Fruit fly (Drosophila melanogaster) whole organism, prepupa: Measurements from ENCODE around the gene CG32428.

ENCODE experiments used
- Blimp-1 ChIP-seq: fragments of 200-800 bp; sonication (Bioruptor generic); optimal IDR thresholded peaks from 3 replicates; lab custom pipeline; 2017; ENCODE audit warnings: missing biosample characterization, missing genetic modification characterization, mild to moderate bottlenecking, moderate library complexity, missing genetic modification reagents
- CG11762 ChIP-seq: fragments of 200-800 bp; sonication (Bioruptor generic); optimal IDR thresholded peaks from 3 replicates; lab custom pipeline; 2016; ENCODE audit warnings: missing biosample characterization, missing genetic modification characterization; ENCODE audit not compliant: insufficient read depth
- CG15336 ChIP-seq: fragments of 200-800 bp; sonication (Bioruptor generic); IDR thresholded peaks from 2 replicates; pipeline ENCODE4 v1.3.6; 2022; ENCODE audit warnings: missing biosample characterization, missing genetic modification characterization
- CG1621 ChIP-seq: fragments of 200-800 bp; sonication (Bioruptor generic); optimal IDR thresholded peaks from 3 replicates; lab custom pipeline; 2018; ENCODE audit warnings: missing biosample characterization, mild to moderate bottlenecking, missing genetic modification characterization
- CG16779 ChIP-seq: fragments of 200-800 bp; sonication (Bioruptor generic); optimal IDR thresholded peaks from 3 replicates; lab custom pipeline; 2017; ENCODE audit warnings: missing biosample characterization, mild to moderate bottlenecking, missing genetic modification characterization
- CG3032 ChIP-seq: fragments of 200-800 bp; optimal IDR thresholded peaks from 2 replicates; lab custom pipeline; 2019; ENCODE audit warnings: missing biosample characterization, mild to moderate bottlenecking, missing genetic modification characterization, moderate library complexity
- CG31627 ChIP-seq: fragments of 200-800 bp; sonication (Bioruptor generic); optimal IDR thresholded peaks from 3 replicates; lab custom pipeline; 2016; ENCODE audit warnings: missing biosample characterization, missing genetic modification characterization
- CG32006 ChIP-seq: fragments of 200-800 bp; sonication (Bioruptor generic); optimal IDR thresholded peaks from 3 replicates; lab custom pipeline; 2017; ENCODE audit warnings: missing biosample characterization, mild to moderate bottlenecking, missing genetic modification characterization
- CG34406 ChIP-seq: fragments of 200-800 bp; sonication (Bioruptor generic); optimal IDR thresholded peaks from 3 replicates; lab custom pipeline; 2016; ENCODE audit warnings: missing biosample characterization, missing genetic modification characterization
- CG4318 ChIP-seq: fragments of 200-800 bp; sonication (Bioruptor generic); optimal IDR thresholded peaks from 3 replicates; lab custom pipeline; 2017; ENCODE audit warnings: missing biosample characterization, mild to moderate bottlenecking, missing genetic modification characterization
- CG6163 ChIP-seq: fragments of 200-800 bp; sonication (Bioruptor generic); IDR thresholded peaks from 3 replicates; pipeline ENCODE4 v1.3.6; 2022; ENCODE audit warnings: missing biosample characterization, missing genetic modification characterization
- CG6276 ChIP-seq: fragments of 200-800 bp; sonication (Bioruptor generic); optimal IDR thresholded peaks from 2 replicates; lab custom pipeline; 2017; ENCODE audit warnings: missing biosample characterization, mild to moderate bottlenecking, missing genetic modification characterization
- CG6792 ChIP-seq: fragments of 200-800 bp; sonication (Bioruptor generic); optimal IDR thresholded peaks from 3 replicates; lab custom pipeline; 2016; ENCODE audit warnings: missing biosample characterization, missing genetic modification characterization
- CG6808 ChIP-seq: fragments of 200-800 bp; sonication (Bioruptor generic); optimal IDR thresholded peaks from 3 replicates; lab custom pipeline; 2017; ENCODE audit warnings: missing biosample characterization, missing genetic modification characterization, mild to moderate bottlenecking, moderate library complexity, missing genetic modification reagents
- CG6854 ChIP-seq: fragments of 200-800 bp; sonication (Bioruptor generic); optimal IDR thresholded peaks from 2 replicates; lab custom pipeline; 2017; ENCODE audit warnings: missing biosample characterization, mild to moderate bottlenecking, missing genetic modification characterization
- CG7368 ChIP-seq: fragments of 200-800 bp; sonication (Bioruptor generic); optimal IDR thresholded peaks from 3 replicates; lab custom pipeline; 2016; ENCODE audit warnings: missing biosample characterization, missing genetic modification characterization
- CG8319 ChIP-seq: fragments of 200-800 bp; sonication (Bioruptor generic); optimal IDR thresholded peaks from 3 replicates; lab custom pipeline; 2016; ENCODE audit warnings: missing biosample characterization, missing genetic modification characterization
- CG9139 ChIP-seq: fragments of 200-800 bp; sonication (Bioruptor generic); optimal IDR thresholded peaks from 3 replicates; lab custom pipeline; 2017; ENCODE audit warnings: missing biosample characterization, mild to moderate bottlenecking, missing genetic modification characterization
- Eip78C ChIP-seq: fragments of 200-800 bp; sonication (Bioruptor generic); peaks from one replicate; lab custom pipeline; 2016; ENCODE audit warnings: missing biosample characterization, missing genetic modification characterization
- Ets21C ChIP-seq: fragments of 200-800 bp; sonication (Bioruptor generic); optimal IDR thresholded peaks from 3 replicates; lab custom pipeline; 2016; ENCODE audit warnings: missing biosample characterization, missing genetic modification characterization
- Ets96B ChIP-seq: fragments of 200-800 bp; optimal IDR thresholded peaks from 2 replicates; lab custom pipeline; 2019; ENCODE audit warnings: missing biosample characterization, mild to moderate bottlenecking, missing genetic modification characterization, moderate library complexity
- Hr39 ChIP-seq: fragments of 200-800 bp; sonication (Bioruptor generic); optimal IDR thresholded peaks from 2 replicates; lab custom pipeline; 2016; ENCODE audit warnings: missing biosample characterization, missing genetic modification characterization
- Hr4 ChIP-seq: fragments of 200-800 bp; sonication (Bioruptor generic); optimal IDR thresholded peaks from 3 replicates; lab custom pipeline; 2016; ENCODE audit warnings: missing biosample characterization, missing genetic modification characterization
- Lpt ChIP-seq: fragments of 200-800 bp; sonication (Bioruptor generic); optimal IDR thresholded peaks from 3 replicates; lab custom pipeline; 2016; ENCODE audit warnings: missing biosample characterization, missing genetic modification characterization
- Met ChIP-seq: fragments of 200-800 bp; sonication (Bioruptor generic); optimal IDR thresholded peaks from 3 replicates; lab custom pipeline; 2016; ENCODE audit warnings: missing biosample characterization, missing genetic modification characterization
- OdsH ChIP-seq: fragments of 200-800 bp; sonication (Bioruptor generic); optimal IDR thresholded peaks from 3 replicates; lab custom pipeline; 2016; ENCODE audit warnings: missing biosample characterization, missing genetic modification characterization
- Sox102F ChIP-seq: fragments of 200-800 bp; sonication (Bioruptor generic); optimal IDR thresholded peaks from 2 replicates; lab custom pipeline; 2016; ENCODE audit warnings: missing biosample characterization, mild to moderate bottlenecking, missing genetic modification characterization
- Sox14 ChIP-seq: fragments of 200-800 bp; sonication (Bioruptor generic); optimal IDR thresholded peaks from 3 replicates; lab custom pipeline; 2016; ENCODE audit warnings: missing biosample characterization, missing genetic modification characterization
- achi ChIP-seq: fragments of 200-800 bp; sonication (Bioruptor generic); optimal IDR thresholded peaks from 3 replicates; lab custom pipeline; 2016; ENCODE audit warnings: missing biosample characterization, missing genetic modification characterization
- cyc ChIP-seq: fragments of 200-800 bp; sonication (Bioruptor generic); optimal IDR thresholded peaks from 3 replicates; lab custom pipeline; 2016; ENCODE audit warnings: missing biosample characterization, missing genetic modification characterization
- dsx ChIP-seq: fragments of 200-800 bp; optimal IDR thresholded peaks from 3 replicates; lab custom pipeline; 2019; ENCODE audit warnings: missing biosample characterization, mild to moderate bottlenecking, missing genetic modification characterization, moderate library complexity; ENCODE audit not compliant: poor library complexity, severe bottlenecking
- eg ChIP-seq: fragments of 200-800 bp; sonication (Bioruptor generic); IDR thresholded peaks from 3 replicates; pipeline ENCODE4 v1.3.6; 2022; ENCODE audit warnings: missing biosample characterization, missing genetic modification characterization
- esn ChIP-seq: fragments of 200-800 bp; sonication (Bioruptor generic); optimal IDR thresholded peaks from 2 replicates; lab custom pipeline; 2016; ENCODE audit warnings: missing biosample characterization, mild to moderate bottlenecking, missing genetic modification characterization, moderate library complexity
- fd85E ChIP-seq: fragments of 200-800 bp; sonication (Bioruptor generic); optimal IDR thresholded peaks from 3 replicates; lab custom pipeline; 2016; ENCODE audit warnings: missing biosample characterization, missing genetic modification characterization
- fkh ChIP-seq: fragments of 200-800 bp; sonication (Bioruptor generic); optimal IDR thresholded peaks from 3 replicates; lab custom pipeline; 2017; ENCODE audit warnings: missing biosample characterization, mild to moderate bottlenecking, missing genetic modification characterization, moderate library complexity
- lz ChIP-seq: fragments of 200-800 bp; sonication (Bioruptor generic); optimal IDR thresholded peaks from 3 replicates; lab custom pipeline; 2016; ENCODE audit warnings: missing biosample characterization, missing genetic modification characterization
- net ChIP-seq: fragments of 200-800 bp; sonication (Bioruptor generic); optimal IDR thresholded peaks from 3 replicates; lab custom pipeline; 2016; ENCODE audit warnings: missing biosample characterization, missing genetic modification characterization
- spab ChIP-seq: fragments of 200-800 bp; sonication (Bioruptor generic); optimal IDR thresholded peaks from 2 replicates; lab custom pipeline; 2017; ENCODE audit warnings: missing biosample characterization, mild to moderate bottlenecking, missing genetic modification characterization, missing genetic modification reagents
- ss ChIP-seq, 2 experiments: fragments of 200-800 bp; sonication (Bioruptor generic); optimal IDR thresholded peaks; 2 replicates in 1 of 2; 3 replicates in 1 of 2; lab custom pipeline; 2017 to 2018; ENCODE audit warnings: mild to moderate bottlenecking in 2 of 2, missing biosample characterization in 2 of 2, missing genetic modification characterization in 2 of 2, moderate library complexity in 1 of 2
- svp ChIP-seq: fragments of 200-800 bp; sonication (Bioruptor generic); peaks from one replicate; lab custom pipeline; 2016; ENCODE audit warnings: missing biosample characterization, missing genetic modification characterization
- topi ChIP-seq: fragments of 200-800 bp; sonication (Bioruptor generic); optimal IDR thresholded peaks from 3 replicates; lab custom pipeline; 2016; ENCODE audit warnings: missing biosample characterization, missing genetic modification characterization
- vri ChIP-seq: fragments of 200-800 bp; sonication (Bioruptor generic); optimal IDR thresholded peaks from 3 replicates; lab custom pipeline; 2016; ENCODE audit warnings: missing biosample characterization, mild to moderate bottlenecking, missing genetic modification characterization

CG32428 gene

dm6 chr3L:20494780-20495591 lies 21.5 kb upstream of the CG32428 start, which contains the start of gene ZnT77C:
Gene ZnT77C, minus strand, starts transcription at chr3L:20494921.
- TF ChIP-seq CG6163 (GFP tag; lab: Robert Waterston, UW) (no peak), Met (GFP tag; lab: Kevin White, UChicago) (no peak), CG6792 (GFP tag; lab: Kevin White, UChicago) (no peak), cyc (no peak), Sox14 (GFP tag; lab: Kevin White, UChicago) (peak; percentile 5), vri (peak; percentile 83), Hr39 (GFP tag; lab: Kevin White, UChicago) (no peak), CG16779 (tag; lab: Kevin White, UChicago) (no peak), Ets96B (tag; lab: Kevin White, UChicago) (no peak), OdsH (no peak), CG6854 (no peak), ss (GFP tag; optimal IDR thresholded peaks at IDR 0.05; lab: Kevin White, UChicago) (no peak), Eip78C (GFP tag; lab: Kevin White, UChicago) (peak; percentile 37)
- TF ChIP-seq, all 60 proteins: peak for 3

dm6 chr3L:20494262-20494601 lies 20.7 kb upstream of the CG32428 start:
- TF ChIP-seq Ets96B (tag; lab: Kevin White, UChicago) (peak; percentile 9), CG4318 (GFP tag; lab: Kevin White, UChicago) (no peak), OdsH (peak; percentile 28), CG15336 (GFP tag; lab: Robert Waterston, UW) (peak; percentile 25; the same call in 1 of the 2 replicates), achi (GFP tag; lab: Kevin White, UChicago) (peak; percentile 1), CG16779 (tag; lab: Kevin White, UChicago) (no peak), Hr4 (GFP tag; lab: Kevin White, UChicago) (peak; percentile 55), CG32006 (GFP tag; lab: Kevin White, UChicago) (peak; percentile 50), CG6276 (GFP tag; lab: Kevin White, UChicago) (no peak), net (no peak), CG3032 (tag; lab: Kevin White, UChicago) (no peak), CG1621 (tag; lab: Kevin White, UChicago) (no peak), fd85E (GFP tag; lab: Kevin White, UChicago) (no peak), Eip78C (GFP tag; lab: Kevin White, UChicago) (peak; percentile 52), Met (GFP tag; lab: Kevin White, UChicago) (peak; percentile 8), Lpt (GFP tag; lab: Kevin White, UChicago) (no peak), dsx (GFP tag; lab: Kevin White, UChicago) (no peak), CG34406 (no peak), fkh (GFP tag; lab: Kevin White, UChicago) (no peak), svp (peak; percentile 46), CG9139 (GFP tag; lab: Kevin White, UChicago) (no peak), CG6854 (no peak), cyc (no peak), lz (GFP tag; lab: Kevin White, UChicago) (peak; percentile 13)

dm6 chr3L:20493417-20494261 lies 20.1 kb upstream of the CG32428 start:
- peak; percentile 80 for TF ChIP-seq CG6808 (GFP tag; lab: Kevin White, UChicago)
- no peak for TF ChIP-seq CG1621 (tag; lab: Kevin White, UChicago)
- TF ChIP-seq svp: peak; percentile 97
- TF ChIP-seq CG6792 (GFP tag; lab: Kevin White, UChicago): peak; percentile 93
- TF ChIP-seq cyc: peak; percentile 88
- peak; percentile 86 for TF ChIP-seq vri
- peak; percentile 92 for TF ChIP-seq eg (GFP tag; lab: Robert Waterston, UW)
- TF ChIP-seq ss (GFP tag; optimal IDR thresholded peaks at IDR 0.05; lab: Kevin White, UChicago): peak; percentile 75 to 88
- TF ChIP-seq esn (GFP tag; lab: Kevin White, UChicago): peak; percentile 96
- peak; percentile 97 for TF ChIP-seq CG15336 (GFP tag; lab: Robert Waterston, UW)
- TF ChIP-seq CG31627 (GFP tag; lab: Kevin White, UChicago): peak; percentile 85
- TF ChIP-seq topi (GFP tag; lab: Kevin White, UChicago): peak; percentile 95
- peak; percentile 68 for TF ChIP-seq CG4318 (GFP tag; lab: Kevin White, UChicago)
- peak; percentile 78 for TF ChIP-seq spab (GFP tag; lab: Kevin White, UChicago)
- peak; percentile 79 for TF ChIP-seq CG11762 (GFP tag; lab: Kevin White, UChicago)
- TF ChIP-seq Sox14 (GFP tag; lab: Kevin White, UChicago): peak; percentile 86
- TF ChIP-seq CG8319: peak; percentile 74
- TF ChIP-seq CG7368 (GFP tag; lab: Kevin White, UChicago): peak; percentile 83
- peak; percentile 90 for TF ChIP-seq CG6163 (GFP tag; lab: Robert Waterston, UW)
- peak; percentile 76 for TF ChIP-seq fkh (GFP tag; lab: Kevin White, UChicago)
- TF ChIP-seq Sox102F: peak; percentile 92
- peak; percentile 80 for TF ChIP-seq Ets21C (GFP tag; lab: Kevin White, UChicago)
- peak; percentile 75 for TF ChIP-seq Blimp-1 (GFP tag; lab: Kevin White, UChicago)
- TF ChIP-seq Ets96B (tag; lab: Kevin White, UChicago): peak; percentile 85
- peak; percentile 86 for TF ChIP-seq CG3032 (tag; lab: Kevin White, UChicago)
